Worm (Caenorhabditis elegans): ENCODE results near the gene F07C3.2.

DNA sequence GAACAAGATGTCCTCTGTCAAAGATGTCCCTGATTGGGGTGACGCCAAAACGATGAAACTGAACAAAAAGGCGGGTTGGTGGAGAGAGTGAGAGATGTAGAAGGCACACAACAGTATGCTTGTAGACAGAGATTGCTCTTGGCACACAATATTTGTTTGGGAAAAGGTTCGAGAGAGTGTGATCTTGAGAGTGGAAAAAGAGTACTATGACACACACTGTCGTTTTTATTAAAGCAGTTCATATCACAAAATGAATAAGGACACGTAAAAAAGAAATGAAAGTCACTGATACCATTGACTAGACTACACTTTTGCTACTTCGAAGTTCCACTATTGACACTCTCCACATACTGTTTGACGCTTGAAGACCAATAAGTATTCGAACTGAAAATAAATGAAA is 29.6 kb downstream of the F07C3.2 start:
- TF ChIP-seq ama-1 (optimal IDR thresholded peaks at IDR 0.05) (no peak), F13C5.2 (tag; optimal IDR thresholded peaks at IDR 0.05) (no peak), pes-1 (GFP tag; IDR thresholded peaks at IDR 0.05) (no peak), aly-1 (tag; optimal IDR thresholded peaks at IDR 0.05) (no peak), hmg-4 (GFP tag; optimal IDR thresholded peaks at IDR 0.05) (no peak), tbx-37 (GFP tag; conservative IDR thresholded peaks at IDR 0.05) (no peak)
